Fruit fly (Drosophila melanogaster) whole organism, embryonic: ENCODE data around the gene par-6.

Source experiments
- Adf1 ChIP-seq: fragments of 200-800 bp; sonication (Bioruptor generic); IDR thresholded peaks from 2 replicates; pipeline ENCODE4 v1.3.6; 2022; ENCODE audit warnings: missing biosample characterization, missing genetic modification characterization
- Asciz ChIP-seq: fragments of 200-800 bp; sonication (Bioruptor generic); optimal IDR thresholded peaks from 2 replicates; lab custom pipeline; 2017; ENCODE audit warnings: missing biosample characterization, mild to moderate bottlenecking, missing genetic modification characterization, missing genetic modification reagents
- CG10267 ChIP-seq: fragments of 200-800 bp; sonication (Bioruptor generic); optimal IDR thresholded peaks from 2 replicates; lab custom pipeline; 2018; ENCODE audit warnings: missing biosample characterization, mild to moderate bottlenecking, missing genetic modification characterization, moderate library complexity
- CG10321 ChIP-seq: fragments of 200-800 bp; sonication (Bioruptor generic); IDR thresholded peaks from 2 replicates; pipeline ENCODE4 v1.3.6; 2022; ENCODE audit warnings: missing biosample characterization, missing genetic modification characterization
- CG10979 ChIP-seq: fragments of 200-800 bp; sonication (Bioruptor generic); optimal IDR thresholded peaks from 2 replicates; lab custom pipeline; 2018; ENCODE audit warnings: missing biosample characterization, mild to moderate bottlenecking, missing genetic modification characterization, moderate library complexity
- CG11696 ChIP-seq: fragments of 200-800 bp; sonication (Bioruptor generic); IDR thresholded peaks from 2 replicates; pipeline ENCODE4 v1.3.6; 2022; ENCODE audit warnings: missing biosample characterization, missing genetic modification characterization
- CG11723 ChIP-seq: fragments of 200-800 bp; sonication (Bioruptor generic); optimal IDR thresholded peaks from 2 replicates; lab custom pipeline; 2017; ENCODE audit warnings: missing biosample characterization, mild to moderate bottlenecking, missing genetic modification characterization
- CG12942 ChIP-seq: fragments of 200-800 bp; sonication (Bioruptor generic); optimal IDR thresholded peaks from 3 replicates; lab custom pipeline; 2016; ENCODE audit warnings: missing biosample characterization, missing genetic modification characterization
- CG13123 ChIP-seq: fragments of 200-800 bp; sonication (Bioruptor generic); optimal IDR thresholded peaks from 2 replicates; lab custom pipeline; 2016; ENCODE audit warnings: missing biosample characterization, missing genetic modification characterization
- CG13287 ChIP-seq: fragments of 200-800 bp; sonication (Bioruptor generic); IDR thresholded peaks from 2 replicates; pipeline ENCODE4 v1.3.6; 2022; ENCODE audit warnings: missing biosample characterization, missing genetic modification characterization; ENCODE audit not compliant: partially characterized antibody
- CG14014 ChIP-seq: fragments of 200-800 bp; sonication (Bioruptor generic); IDR thresholded peaks from 2 replicates; pipeline ENCODE4 v1.3.6; 2022; ENCODE audit warnings: missing biosample characterization, missing genetic modification characterization
- CG16863 ChIP-seq: fragments of 200-800 bp; sonication (Bioruptor generic); optimal IDR thresholded peaks from 3 replicates; lab custom pipeline; 2016; ENCODE audit warnings: missing biosample characterization, missing genetic modification characterization
- CG17802 ChIP-seq: fragments of 200-800 bp; sonication (Bioruptor generic); optimal IDR thresholded peaks from 2 replicates; lab custom pipeline; 2018; ENCODE audit warnings: missing biosample characterization, mild to moderate bottlenecking, missing genetic modification characterization, moderate library complexity
- CG18599 ChIP-seq: fragments of 200-800 bp; sonication (Bioruptor generic); optimal IDR thresholded peaks from 3 replicates; lab custom pipeline; 2017; ENCODE audit warnings: missing biosample characterization, missing genetic modification characterization, mild to moderate bottlenecking, moderate library complexity, missing genetic modification reagents
- CG30020 ChIP-seq: fragments of 200-800 bp; optimal IDR thresholded peaks from 2 replicates; lab custom pipeline; 2019; ENCODE audit warnings: missing biosample characterization, mild to moderate bottlenecking, missing genetic modification characterization, moderate library complexity
- CG3281 ChIP-seq: fragments of 200-800 bp; sonication (Bioruptor generic); optimal IDR thresholded peaks from 3 replicates; lab custom pipeline; 2017; ENCODE audit warnings: missing biosample characterization, mild to moderate bottlenecking, missing genetic modification characterization
- CG34224 ChIP-seq: fragments of 200-800 bp; sonication (Bioruptor generic); IDR thresholded peaks from 3 replicates; pipeline ENCODE4 v1.3.6; 2022; ENCODE audit warnings: missing biosample characterization, missing genetic modification characterization; ENCODE audit not compliant: partially characterized antibody
- CG6254 ChIP-seq: fragments of 200-800 bp; sonication (Bioruptor generic); optimal IDR thresholded peaks from 3 replicates; lab custom pipeline; 2017; ENCODE audit warnings: mild to moderate bottlenecking, missing biosample characterization, missing genetic modification reagents, missing genetic modification characterization
- CG6813 ChIP-seq: fragments of 200-800 bp; sonication (Bioruptor generic); optimal IDR thresholded peaks from 2 replicates; lab custom pipeline; 2017; ENCODE audit warnings: missing biosample characterization, missing genetic modification characterization, mild to moderate bottlenecking, moderate library complexity, missing genetic modification reagents
- CG8359 ChIP-seq: fragments of 200-800 bp; sonication (Bioruptor generic); optimal IDR thresholded peaks from 2 replicates; lab custom pipeline; 2017; ENCODE audit warnings: missing biosample characterization, mild to moderate bottlenecking, missing genetic modification characterization, borderline replicate concordance
- CG9609 ChIP-seq: fragments of 200-800 bp; sonication (Bioruptor generic); optimal IDR thresholded peaks from 3 replicates; lab custom pipeline; 2016; ENCODE audit warnings: missing biosample characterization, missing genetic modification characterization
- CTCF ChIP-seq: fragments of 200-800 bp; sonication (Bioruptor generic); optimal IDR thresholded peaks from 2 replicates; lab custom pipeline; 2017; ENCODE audit warnings: missing biosample characterization, mild to moderate bottlenecking, missing genetic modification characterization, moderate library complexity
- Chrac-16 ChIP-seq: fragments of 200-800 bp; sonication (Bioruptor generic); optimal IDR thresholded peaks from 3 replicates; lab custom pipeline; 2016; ENCODE audit warnings: missing biosample characterization, missing genetic modification characterization
- Dfd ChIP-seq, 2 experiments: fragments of >200 bp; optimal IDR thresholded peaks; 2 replicates each; lab custom pipeline; 2017; ENCODE audit warnings: missing biosample characterization in 2 of 2, missing genetic modification characterization in 2 of 2
- Ets65A ChIP-seq: fragments of 200-800 bp; sonication (Bioruptor generic); peaks from one replicate; lab custom pipeline; 2016; ENCODE audit warnings: missing biosample characterization, missing genetic modification characterization
- Gsc ChIP-seq: fragments of 200-800 bp; sonication (Bioruptor generic); IDR thresholded peaks from 2 replicates; pipeline ENCODE4 v1.3.6; 2022; ENCODE audit warnings: missing biosample characterization, missing genetic modification characterization
- HmgZ ChIP-seq: fragments of 200-800 bp; sonication (Bioruptor generic); optimal IDR thresholded peaks from 2 replicates; lab custom pipeline; 2018; ENCODE audit warnings: missing biosample characterization, mild to moderate bottlenecking, missing genetic modification characterization
- Hmr ChIP-seq: fragments of 200-800 bp; sonication (Bioruptor generic); optimal IDR thresholded peaks from 3 replicates; lab custom pipeline; 2017; ENCODE audit warnings: mild to moderate bottlenecking, missing biosample characterization, missing genetic modification reagents, missing genetic modification characterization
- Nf-YC ChIP-seq: fragments of 200-800 bp; optimal IDR thresholded peaks from 3 replicates; lab custom pipeline; 2019; ENCODE audit warnings: missing biosample characterization, mild to moderate bottlenecking, missing genetic modification characterization, moderate library complexity
- PHDP ChIP-seq: fragments of 200-800 bp; sonication (Bioruptor generic); optimal IDR thresholded peaks from 3 replicates; lab custom pipeline; 2018; ENCODE audit warnings: missing biosample characterization, mild to moderate bottlenecking, missing genetic modification characterization, moderate library complexity
- Sox102F ChIP-seq: fragments of 200-800 bp; sonication (Bioruptor generic); optimal IDR thresholded peaks from 2 replicates; lab custom pipeline; 2018; ENCODE audit warnings: missing biosample characterization, mild to moderate bottlenecking, missing genetic modification characterization, moderate library complexity
- Trl ChIP-seq, 3 experiments: fragments of >200 bp in 2 of 3; fragments of 200-800 bp in 1 of 3; sonication (Bioruptor generic) in 1 of 3; optimal IDR thresholded peaks; 2 replicates in 1 of 3; 3 replicates in 2 of 3; lab custom pipeline; 2016 to 2017; ENCODE audit warnings: missing biosample characterization in 1 of 3, missing genetic modification characterization in 1 of 3
- Usf ChIP-seq: fragments of 200-800 bp; sonication (Bioruptor generic); optimal IDR thresholded peaks from 2 replicates; lab custom pipeline; 2017; ENCODE audit warnings: missing genotype, missing biosample characterization, missing genetic modification characterization
- Vsx1 ChIP-seq: fragments of 200-800 bp; sonication (Bioruptor generic); optimal IDR thresholded peaks from 2 replicates; lab custom pipeline; 2017; ENCODE audit warnings: missing biosample characterization, mild to moderate bottlenecking, missing genetic modification characterization, missing genetic modification reagents
- ac ChIP-seq: fragments of 200-800 bp; sonication (Bioruptor generic); optimal IDR thresholded peaks from 3 replicates; lab custom pipeline; 2017; ENCODE audit warnings: missing biosample characterization, mild to moderate bottlenecking, missing genetic modification characterization
- ase ChIP-seq: fragments of 200-800 bp; sonication (Bioruptor generic); IDR thresholded peaks from 3 replicates; pipeline ENCODE4 v1.3.6; 2022; ENCODE audit warnings: missing biosample characterization, missing genetic modification characterization
- bab2 ChIP-seq: fragments of 200-800 bp; sonication (Bioruptor generic); optimal IDR thresholded peaks from 2 replicates; lab custom pipeline; 2016; ENCODE audit warnings: missing biosample characterization, missing genetic modification characterization
- ci ChIP-seq: fragments of 200-800 bp; sonication (Bioruptor generic); IDR thresholded peaks from 3 replicates; pipeline ENCODE4 v1.3.6; 2022; ENCODE audit warnings: missing biosample characterization, missing genetic modification characterization
- ham ChIP-seq: fragments of 200-800 bp; sonication (Bioruptor generic); IDR thresholded peaks from 2 replicates; pipeline ENCODE4 v1.3.6; 2022; ENCODE audit warnings: missing biosample characterization, missing genetic modification characterization
- hkb ChIP-seq, 2 experiments: fragments of 200-800 bp in 1 of 2; fragments of >200 bp in 1 of 2; sonication (Bioruptor generic) in 1 of 2; IDR thresholded peaks in 1 of 2; optimal IDR thresholded peaks in 1 of 2; 2 replicates each; pipeline versions ENCODE4 v1.3.6 to Lab custom; 2017 to 2022; ENCODE audit warnings: missing biosample characterization in 1 of 2, missing genetic modification characterization in 1 of 2
- insv ChIP-seq, 2 experiments: fragments of 200-800 bp; sonication (Bioruptor generic); optimal IDR thresholded peaks; 3 replicates each; lab custom pipeline; 2016 to 2018; ENCODE audit warnings: missing biosample characterization in 2 of 2, missing genetic modification characterization in 2 of 2
- mirr ChIP-seq: fragments of 200-800 bp; sonication (Bioruptor generic); optimal IDR thresholded peaks from 3 replicates; lab custom pipeline; 2018; ENCODE audit warnings: missing biosample characterization, mild to moderate bottlenecking, missing genetic modification characterization
- onecut ChIP-seq: fragments of 200-800 bp; sonication (Bioruptor generic); IDR thresholded peaks from 2 replicates; pipeline ENCODE4 v1.3.6; 2022; ENCODE audit warnings: missing biosample characterization, missing genetic modification characterization
- peb ChIP-seq: fragments of 200-800 bp; sonication (Bioruptor generic); IDR thresholded peaks from 2 replicates; pipeline ENCODE4 v1.3.6; 2022; ENCODE audit warnings: missing biosample characterization, missing genetic modification characterization
- ranshi ChIP-seq: fragments of 200-800 bp; sonication (Bioruptor generic); IDR thresholded peaks from 2 replicates; pipeline ENCODE4 v1.3.6; 2022; ENCODE audit warnings: missing biosample characterization, missing genetic modification characterization
- rib ChIP-seq: fragments of 200-800 bp; sonication (Bioruptor generic); IDR thresholded peaks from 2 replicates; pipeline ENCODE4 v1.3.6; 2022; ENCODE audit warnings: missing biosample characterization, missing genetic modification characterization
- sens ChIP-seq: fragments of 200-800 bp; sonication (Bioruptor generic); peaks from one replicate; lab custom pipeline; 2016; ENCODE audit warnings: missing biosample characterization, missing genetic modification characterization
- slou ChIP-seq: fragments of 200-800 bp; sonication (Bioruptor generic); optimal IDR thresholded peaks from 3 replicates; lab custom pipeline; 2016; ENCODE audit warnings: missing biosample characterization, missing genetic modification characterization
- stwl ChIP-seq: fragments of 200-800 bp; sonication (Bioruptor generic); optimal IDR thresholded peaks from 3 replicates; lab custom pipeline; 2018; ENCODE audit warnings: missing biosample characterization, mild to moderate bottlenecking, missing genetic modification characterization, moderate library complexity
- tll ChIP-seq, 2 experiments: fragments of 200-800 bp in 1 of 2; fragments of >200 bp in 1 of 2; sonication (Bioruptor generic) in 1 of 2; optimal IDR thresholded peaks; 2 replicates each; lab custom pipeline; 2017 to 2019; ENCODE audit warnings: missing biosample characterization in 2 of 2, missing genetic modification characterization in 2 of 2, mild to moderate bottlenecking in 1 of 2, moderate library complexity in 1 of 2
- tna ChIP-seq: fragments of 200-800 bp; sonication (Bioruptor generic); IDR thresholded peaks from 2 replicates; pipeline ENCODE4 v1.3.6; 2022; ENCODE audit warnings: missing biosample characterization, missing genetic modification characterization; ENCODE audit not compliant: partially characterized antibody
- zen ChIP-seq: fragments of 200-800 bp; sonication (Bioruptor generic); optimal IDR thresholded peaks from 3 replicates; lab custom pipeline; 2018; ENCODE audit warnings: missing biosample characterization, mild to moderate bottlenecking, missing genetic modification characterization, moderate library complexity

The par-6 gene

DNA sequence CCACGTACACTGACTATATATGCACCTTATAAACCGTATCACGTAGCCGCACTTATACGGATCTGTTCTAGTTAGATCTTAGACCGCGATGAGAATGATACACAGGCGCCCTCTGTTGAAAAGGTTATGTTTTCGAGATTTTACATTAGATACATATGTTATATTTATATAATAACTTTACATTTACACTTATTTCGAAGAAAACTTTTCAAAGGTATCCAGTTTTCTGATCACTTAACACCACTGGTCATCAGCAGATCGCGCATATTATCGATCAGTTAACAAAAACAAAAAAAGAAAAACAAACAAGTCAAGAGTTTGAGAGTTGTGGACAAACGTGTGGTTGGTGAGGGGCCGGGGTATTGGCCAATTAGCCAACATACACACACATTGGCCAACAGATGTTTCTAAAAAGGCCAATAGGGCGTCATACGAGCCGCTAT is 5.4 kb upstream of the par-6 start (continued):
- no peak for TF ChIP-seq Sox102F (GFP tag; lab: Kevin White, UChicago)
- TF ChIP-seq CG13123 (GFP tag; lab: Kevin White, UChicago), result no peak
- TF ChIP-seq CG30020 (tag; lab: Kevin White, UChicago), result no peak
- peak in 1 of 2 experiments; percentile 89 for TF ChIP-seq insv (GFP tag; optimal IDR thresholded peaks at IDR 0.05; lab: Kevin White, UChicago)
- peak; percentile 54 for TF ChIP-seq onecut
- TF ChIP-seq ranshi (GFP tag; lab: Robert Waterston, UW), result no peak
- peak; percentile 89 for TF ChIP-seq CTCF
- TF ChIP-seq Gsc, result no peak
- peak; percentile 55 for TF ChIP-seq CG10267
- TF ChIP-seq CG10321 (GFP tag; lab: Robert Waterston, UW), result no peak
- no peak for TF ChIP-seq CG9609 (GFP tag; lab: Kevin White, UChicago)
- peak; percentile 8 for TF ChIP-seq mirr (GFP tag; lab: Kevin White, UChicago)
- TF ChIP-seq zen, result no peak
- no peak for TF ChIP-seq CG18599 (GFP tag; lab: Kevin White, UChicago)
- peak; percentile 84 for TF ChIP-seq stwl
- TF ChIP-seq CG12942 (GFP tag; lab: Kevin White, UChicago), result no peak
- peak; percentile 97 for TF ChIP-seq CG10979 (tag; lab: Kevin White, UChicago)
- TF ChIP-seq tna (GFP tag; lab: Robert Waterston, UW), result no peak
- TF ChIP-seq peb (GFP tag; lab: Robert Waterston, UW), result no peak
- no peak for TF ChIP-seq Asciz (GFP tag; lab: Kevin White, UChicago)
- peak; percentile 70 for TF ChIP-seq Vsx1
- no peak for TF ChIP-seq CG17802
- no peak for TF ChIP-seq HmgZ (tag; lab: Kevin White, UChicago)
- no peak for TF ChIP-seq CG34224
- TF ChIP-seq ham, result no peak
- TF ChIP-seq PHDP, result no peak
- TF ChIP-seq CG6813 (GFP tag; lab: Kevin White, UChicago), result no peak
- no peak for TF ChIP-seq Dfd (GFP tag; optimal IDR thresholded peaks at IDR 0.05; lab: Kevin White, UChicago)

DNA sequence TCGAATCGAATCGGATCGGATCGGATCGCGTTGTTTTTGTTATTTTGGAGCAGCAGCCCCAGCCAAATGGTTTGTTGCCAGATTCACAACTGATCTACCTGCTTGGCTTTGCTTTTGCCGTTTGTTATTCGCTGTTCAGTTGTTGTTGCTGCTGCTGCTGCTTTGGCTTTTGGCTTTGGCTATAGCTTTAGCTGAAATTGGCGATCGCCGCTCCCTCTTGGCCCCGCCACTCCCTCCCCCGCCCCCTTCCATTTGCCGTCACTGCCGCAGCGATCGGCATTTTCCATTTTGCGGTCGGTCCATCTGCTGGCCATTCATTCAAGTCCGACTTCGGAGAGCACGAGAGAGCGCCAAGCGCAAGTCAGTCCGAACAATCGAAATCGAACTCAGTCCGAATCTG is 4.7 kb upstream of the par-6 start, which contains the start of gene chas:
chas (minus strand) TSS at position 295 of the 400 bp plus-strand sequence.
- TF ChIP-seq Chrac-16 (no peak), Usf (GFP tag; lab: Kevin White, UChicago) (no peak), CG11723 (GFP tag; lab: Kevin White, UChicago) (no peak), CG11696 (GFP tag; lab: Robert Waterston, UW) (no peak), bab2 (GFP tag; lab: Kevin White, UChicago) (no peak), ase (GFP tag; lab: Robert Waterston, UW) (no peak), sens (GFP tag; lab: Kevin White, UChicago) (no peak), CG14014 (GFP tag; lab: Robert Waterston, UW) (no peak), Hmr (GFP tag; lab: Kevin White, UChicago) (no peak), ac (GFP tag; lab: Kevin White, UChicago) (no peak), Nf-YC (tag; lab: Kevin White, UChicago) (no peak), hkb (optimal IDR thresholded peaks at IDR 0.05; lab: Kevin White, UChicago) (no peak), hkb (GFP tag; IDR thresholded peaks at IDR 0.05; lab: Robert Waterston, UW) (no peak), tll (GFP tag; optimal IDR thresholded peaks at IDR 0.05; lab: Kevin White, UChicago) (no peak), rib (GFP tag; lab: Robert Waterston, UW) (peak; percentile 73), CG16863 (GFP tag; lab: Kevin White, UChicago) (no peak), Adf1 (GFP tag; lab: Robert Waterston, UW) (peak; percentile 64; the same call in 1 of the 2 replicates), ci (GFP tag; lab: Robert Waterston, UW) (no peak), CG8359 (GFP tag; lab: Kevin White, UChicago) (no peak), Ets65A (no peak), CG6254 (GFP tag; lab: Kevin White, UChicago) (no peak), slou (GFP tag; lab: Kevin White, UChicago) (no peak), Trl (optimal IDR thresholded peaks at IDR 0.05; lab: Kevin White, UChicago) (peak in 1 of 2 experiments; percentile 39), Trl (GFP tag; optimal IDR thresholded peaks at IDR 0.05; lab: Kevin White, UChicago) (no peak), mirr (GFP tag; lab: Kevin White, UChicago) (no peak), CG13287 (GFP tag; lab: Robert Waterston, UW) (peak; percentile 7; the same call in 1 of the 2 replicates), CG3281 (GFP tag; lab: Kevin White, UChicago) (no peak)
